Fruit fly (Drosophila melanogaster): ENCODE results near the gene CG42322.

Gene CG42322

DNA sequence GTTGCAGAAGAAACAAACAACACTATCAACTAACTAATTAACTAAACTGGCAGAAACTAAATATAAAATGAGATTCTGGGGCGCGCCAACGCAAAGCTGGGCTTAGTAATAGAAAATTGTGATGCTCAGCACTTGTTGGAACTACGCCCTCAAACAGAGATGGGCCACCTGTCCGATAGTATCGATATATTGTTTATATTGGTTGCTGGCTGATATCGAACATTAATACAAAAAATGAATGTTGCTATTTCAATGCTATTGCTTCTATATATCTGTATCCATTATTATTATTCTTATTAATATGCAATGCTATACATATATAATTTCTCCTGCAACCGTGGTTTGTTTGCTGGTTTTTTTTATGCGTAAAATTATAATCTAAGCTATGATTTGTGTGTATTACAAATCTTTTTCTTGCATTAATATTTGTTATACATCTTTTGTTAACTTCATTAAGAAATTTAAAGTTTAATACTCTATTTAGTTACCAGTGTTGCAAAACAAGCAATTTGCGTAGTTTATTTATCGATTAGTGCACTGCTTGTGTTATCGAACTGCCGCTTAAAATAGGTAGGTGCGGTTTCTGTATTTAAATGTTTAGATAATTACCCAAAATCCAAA lies 22.4 kb downstream of the CG42322 start, which contains the start of gene CG31195 (continued):
- TF ChIP-seq Dp (GFP tag; optimal IDR thresholded peaks at IDR 0.05) (peak; percentile 62), tna (GFP tag; IDR thresholded peaks at IDR 0.05; ENCODE audit: partially characterized antibody) (no peak), CG9727 (GFP tag; optimal IDR thresholded peaks at IDR 0.05) (peak; percentile 20), knrl (GFP tag; IDR thresholded peaks at IDR 0.05; ENCODE audit: partially characterized antibody) (peak; percentile 72), CG30403 (GFP tag; optimal IDR thresholded peaks at IDR 0.05) (peak; percentile 44), CG2875 (GFP tag; optimal IDR thresholded peaks at IDR 0.05) (no peak), Dbx (GFP tag; IDR thresholded peaks at IDR 0.05) (0 out of 3 replicates have a peak, but pooled peaks have one; percentile 26), Dip3 (GFP tag; optimal IDR thresholded peaks at IDR 0.05) (no peak), mld (GFP tag; IDR thresholded peaks at IDR 0.05; ENCODE audit: partially characterized antibody) (peak; percentile 58; the same call in 1 of the 3 replicates), CG8290 (GFP tag; optimal IDR thresholded peaks at IDR 0.05) (peak; percentile 66), CG8290 (tag; optimal IDR thresholded peaks at IDR 0.05) (peak in 1 of 2 experiments; percentile 21), Fer1 (GFP tag; optimal IDR thresholded peaks at IDR 0.05) (no peak), CG6254 (GFP tag; optimal IDR thresholded peaks at IDR 0.05) (peak; percentile 39), CG9932 (GFP tag; IDR thresholded peaks at IDR 0.05) (peak; percentile 34; the same call in 1 of the 2 replicates), Xbp1 (GFP tag; optimal IDR thresholded peaks at IDR 0.05) (peak; percentile 2), CG18476 (GFP tag; optimal IDR thresholded peaks at IDR 0.05) (peak; percentile 13), BEAF-32 (GFP tag; optimal IDR thresholded peaks at IDR 0.05) (peak; percentile 78), CG18599 (GFP tag; optimal IDR thresholded peaks at IDR 0.05) (no peak), eve (GFP tag; optimal IDR thresholded peaks at IDR 0.05) (no peak), unc-4 (GFP tag; IDR thresholded peaks at IDR 0.05; ENCODE audit: partially characterized antibody) (peak; percentile 82), CG6791 (GFP tag; IDR thresholded peaks at IDR 0.05; ENCODE audit: partially characterized antibody) (peak; percentile 66), bowl (GFP tag; IDR thresholded peaks at IDR 0.05) (no peak), Sry-δ (GFP tag; optimal IDR thresholded peaks at IDR 0.05) (peak; percentile 83), lola (GFP tag; optimal IDR thresholded peaks at IDR 0.05) (peak in 1 of 3 experiments; percentile 30), bigmax (GFP tag; optimal IDR thresholded peaks at IDR 0.05) (no peak), h (optimal IDR thresholded peaks at IDR 0.05) (no peak), D19A (tag; optimal IDR thresholded peaks at IDR 0.05) (peak; percentile 58), CG12659 (GFP tag; optimal IDR thresholded peaks at IDR 0.05) (peak; percentile 21), CG17385 (GFP tag; optimal IDR thresholded peaks at IDR 0.05) (no peak), CG2712 (tag; optimal IDR thresholded peaks at IDR 0.05) (peak; percentile 29), CG2129 (GFP tag; IDR thresholded peaks at IDR 0.05; ENCODE audit: partially characterized antibody) (peak; percentile 56), Hey (tag; optimal IDR thresholded peaks at IDR 0.05) (no peak), CG3995 (GFP tag; optimal IDR thresholded peaks at IDR 0.05) (peak; percentile 36), Nf-YB (GFP tag; optimal IDR thresholded peaks at IDR 0.05) (no peak), CG4617 (GFP tag; optimal IDR thresholded peaks at IDR 0.05; ENCODE audit: borderline replicate concordance) (peak; percentile 11), CG32532 (GFP tag; IDR thresholded peaks at IDR 0.05) (no peak), Myb (GFP tag; optimal IDR thresholded peaks at IDR 0.05) (peak; percentile 45), p53 (GFP tag; optimal IDR thresholded peaks at IDR 0.05) (no peak), CG10543 (GFP tag; optimal IDR thresholded peaks at IDR 0.05) (no peak), CG14965 (GFP tag; optimal IDR thresholded peaks at IDR 0.05; ENCODE audit: borderline replicate concordance) (no peak), stwl (tag; optimal IDR thresholded peaks at IDR 0.05) (peak; percentile 92), vfl (GFP tag; optimal IDR thresholded peaks at IDR 0.05) (no peak), CG7963 (GFP tag; IDR thresholded peaks at IDR 0.05; ENCODE audit: partially characterized antibody) (peak; percentile 37; the same call in 2 of the 3 replicates), zen2 (GFP tag; IDR thresholded peaks at IDR 0.05; ENCODE audit: partially characterized antibody) (peak; percentile 76), CG16813 (GFP tag; IDR thresholded peaks at IDR 0.05; ENCODE audit: partially characterized antibody) (peak; percentile 78), Sin3A (optimal IDR thresholded peaks at IDR 0.05) (no peak), zen (tag; optimal IDR thresholded peaks at IDR 0.05) (peak; percentile 67), MTF-1 (GFP tag; optimal IDR thresholded peaks at IDR 0.05; ENCODE audit: borderline replicate concordance) (no peak)

Measured in whole organism, embryonic.